Worm (Caenorhabditis elegans) whole organism, L3 larva: ENCODE measurements around the gene Y116A8C.38.

Experiments used
- R02D3.7 ChIP-seq: fragments of 150-350 bp; optimal IDR thresholded peaks from 2 replicates; lab custom pipeline; 2014; ENCODE audit warnings: missing biosample characterization, missing genetic modification characterization
- elt-2 ChIP-seq: sonication (generic microtip); optimal IDR thresholded peaks from 2 replicates; lab custom pipeline; 2016; ENCODE audit warnings: missing genetic modification reagents, mild to moderate bottlenecking, missing genetic modification characterization, missing compliant biosample characterization
- unc-62 ChIP-seq: fragments of 150-350 bp; sonication (generic microtip); optimal IDR thresholded peaks from 4 replicates; lab custom pipeline; 2014; ENCODE audit warnings: missing biosample characterization, missing genetic modification reagents, missing genetic modification characterization

ce11 chrIV:17099113-17099512 lies 32.2 kb upstream of the Y116A8C.38 start:
- TF ChIP-seq R02D3.7 (tag; lab: Kevin White, UChicago) (no peak), elt-2 (tag; lab: Kevin White, UChicago) (no peak), unc-62 (GFP tag; lab: Kevin White, UChicago) (no peak)
